Fruit fly (Drosophila melanogaster) whole organism, adult: ENCODE data around the gene CG9254.

ENCODE experiments used
- CG11617 ChIP-seq: fragments of 200-800 bp; sonication (Bioruptor generic); optimal IDR thresholded peaks from 2 replicates; lab custom pipeline; 2017; ENCODE audit warnings: mild to moderate bottlenecking, missing biosample characterization, missing genetic modification reagents, missing genetic modification characterization
- CG12768 ChIP-seq: fragments of 200-800 bp; sonication (Bioruptor generic); optimal IDR thresholded peaks from 2 replicates; lab custom pipeline; 2017; ENCODE audit warnings: missing biosample characterization, missing genetic modification characterization, mild to moderate bottlenecking, moderate library complexity, missing genetic modification reagents
- CG14711 ChIP-seq: fragments of 200-800 bp; sonication (Bioruptor generic); optimal IDR thresholded peaks from 2 replicates; lab custom pipeline; 2018; ENCODE audit warnings: missing biosample characterization, mild to moderate bottlenecking, missing genetic modification characterization, moderate library complexity
- CG1620 ChIP-seq: fragments of 200-800 bp; sonication (Bioruptor generic); optimal IDR thresholded peaks from 2 replicates; lab custom pipeline; 2016; ENCODE audit warnings: missing biosample characterization, missing genetic modification characterization
- CG33017 ChIP-seq: fragments of 200-800 bp; sonication (Bioruptor generic); optimal IDR thresholded peaks from 2 replicates; lab custom pipeline; 2018; ENCODE audit warnings: missing biosample characterization, mild to moderate bottlenecking, missing genetic modification characterization, moderate library complexity
- CG5204 ChIP-seq: fragments of 200-800 bp; sonication (Bioruptor generic); optimal IDR thresholded peaks from 2 replicates; lab custom pipeline; 2016; ENCODE audit warnings: missing biosample characterization, missing genetic modification characterization
- CG7045 ChIP-seq: fragments of 200-800 bp; sonication (Bioruptor generic); optimal IDR thresholded peaks from 2 replicates; lab custom pipeline; 2017; ENCODE audit warnings: missing biosample characterization, mild to moderate bottlenecking, missing genetic modification characterization
- CG7101 ChIP-seq: fragments of 200-800 bp; sonication (Bioruptor generic); optimal IDR thresholded peaks from 2 replicates; lab custom pipeline; 2018; ENCODE audit warnings: missing biosample characterization, mild to moderate bottlenecking, missing genetic modification characterization, moderate library complexity
- Clk ChIP-seq: fragments of 200-800 bp; sonication (Bioruptor generic); optimal IDR thresholded peaks from 2 replicates; lab custom pipeline; 2017; ENCODE audit warnings: missing biosample characterization, missing genetic modification characterization
- Crg-1 ChIP-seq: fragments of 200-800 bp; sonication (Bioruptor generic); optimal IDR thresholded peaks from 2 replicates; lab custom pipeline; 2016; ENCODE audit warnings: missing biosample characterization, missing genetic modification characterization
- Hr96 ChIP-seq: fragments of 200-800 bp; sonication (Bioruptor generic); optimal IDR thresholded peaks from 2 replicates; lab custom pipeline; 2016; ENCODE audit warnings: missing biosample characterization, missing genetic modification characterization
- Mnt ChIP-seq: fragments of 200-800 bp; sonication (Bioruptor generic); optimal IDR thresholded peaks from 2 replicates; lab custom pipeline; 2016; ENCODE audit warnings: missing biosample characterization, mild to moderate bottlenecking, missing genetic modification characterization
- bab1 ChIP-seq: fragments of 200-800 bp; sonication (Bioruptor generic); optimal IDR thresholded peaks from 3 replicates; lab custom pipeline; 2019; ENCODE audit warnings: missing biosample characterization, mild to moderate bottlenecking, missing genetic modification characterization, moderate library complexity
- cic ChIP-seq: fragments of 200-800 bp; sonication (Bioruptor generic); optimal IDR thresholded peaks from 2 replicates; lab custom pipeline; 2017; ENCODE audit warnings: missing biosample characterization, mild to moderate bottlenecking, missing genetic modification characterization, moderate library complexity
- cnc ChIP-seq, 2 experiments: fragments of >200 bp; optimal IDR thresholded peaks; 2 replicates each; lab custom pipeline; 2017
- kay ChIP-seq: fragments of 200-800 bp; sonication (Bioruptor generic); peaks from one replicate; lab custom pipeline; 2016; ENCODE audit warnings: missing biosample characterization, missing genetic modification characterization, borderline replicate concordance
- ovo ChIP-seq: fragments of 200-800 bp; sonication (Bioruptor generic); optimal IDR thresholded peaks from 2 replicates; lab custom pipeline; 2016; ENCODE audit warnings: missing biosample characterization, missing genetic modification characterization
- pad ChIP-seq: fragments of 200-800 bp; sonication (Bioruptor generic); optimal IDR thresholded peaks from 3 replicates; lab custom pipeline; 2017; ENCODE audit warnings: missing biosample characterization, missing genetic modification characterization, mild to moderate bottlenecking, moderate library complexity, missing genetic modification reagents
- tj ChIP-seq: fragments of 200-800 bp; sonication (Bioruptor generic); optimal IDR thresholded peaks from 3 replicates; lab custom pipeline; 2017; ENCODE audit warnings: missing biosample characterization, mild to moderate bottlenecking, missing genetic modification characterization, moderate library complexity
- toe ChIP-seq: fragments of 200-800 bp; sonication (Bioruptor generic); optimal IDR thresholded peaks from 2 replicates; lab custom pipeline; 2016; ENCODE audit warnings: missing biosample characterization, missing genetic modification characterization

CG9254 gene

dm6 chr2L:13611860-13612259 lies 14.9 kb upstream of the CG9254 start:
- no peak for TF ChIP-seq Mnt

- TF ChIP-seq tj (GFP tag; lab: Kevin White, UChicago) (no peak), CG11617 (GFP tag; lab: Kevin White, UChicago) (no peak), CG14711 (tag; lab: Kevin White, UChicago) (no peak), CG7045 (GFP tag; lab: Kevin White, UChicago) (no peak), Clk (GFP tag; lab: Kevin White, UChicago) (no peak), CG12768 (GFP tag; lab: Kevin White, UChicago) (no peak), kay (GFP tag; lab: Kevin White, UChicago) (no peak), bab1 (no peak), pad (GFP tag; lab: Kevin White, UChicago) (no peak), toe (GFP tag; lab: Kevin White, UChicago) (no peak), cic (GFP tag; lab: Kevin White, UChicago) (no peak), CG7101 (no peak), CG1620 (GFP tag; lab: Kevin White, UChicago) (no peak)
These were observed 5.6 kb downstream of the CG9254 start for dm6 chr2L:13591393-13591792.

- TF ChIP-seq Mnt: no peak
- TF ChIP-seq tj (GFP tag; lab: Kevin White, UChicago): no peak
- no peak for TF ChIP-seq CG5204 (GFP tag; lab: Kevin White, UChicago)
- no peak for TF ChIP-seq CG11617 (GFP tag; lab: Kevin White, UChicago)
- no peak for TF ChIP-seq ovo
- no peak for TF ChIP-seq bab1
- no peak for TF ChIP-seq cic (GFP tag; lab: Kevin White, UChicago)
- no peak for TF ChIP-seq CG7101
- no peak for TF ChIP-seq toe (GFP tag; lab: Kevin White, UChicago)
- TF ChIP-seq CG14711 (tag; lab: Kevin White, UChicago): no peak
These were observed 10.3 kb downstream of the CG9254 start for dm6 chr2L:13586655-13587054.

- TF ChIP-seq CG12768 (GFP tag; lab: Kevin White, UChicago) (no peak), kay (GFP tag; lab: Kevin White, UChicago) (peak; percentile 12), CG7045 (GFP tag; lab: Kevin White, UChicago) (peak; percentile 23), CG1620 (GFP tag; lab: Kevin White, UChicago) (no peak), CG14711 (tag; lab: Kevin White, UChicago) (peak; percentile 46), CG11617 (GFP tag; lab: Kevin White, UChicago) (peak; percentile 23), tj (GFP tag; lab: Kevin White, UChicago) (peak; percentile 94), bab1 (no peak), pad (GFP tag; lab: Kevin White, UChicago) (peak; percentile 12)
These were observed 25.1 kb downstream of the CG9254 start for dm6 chr2L:13571791-13572451.

DNA sequence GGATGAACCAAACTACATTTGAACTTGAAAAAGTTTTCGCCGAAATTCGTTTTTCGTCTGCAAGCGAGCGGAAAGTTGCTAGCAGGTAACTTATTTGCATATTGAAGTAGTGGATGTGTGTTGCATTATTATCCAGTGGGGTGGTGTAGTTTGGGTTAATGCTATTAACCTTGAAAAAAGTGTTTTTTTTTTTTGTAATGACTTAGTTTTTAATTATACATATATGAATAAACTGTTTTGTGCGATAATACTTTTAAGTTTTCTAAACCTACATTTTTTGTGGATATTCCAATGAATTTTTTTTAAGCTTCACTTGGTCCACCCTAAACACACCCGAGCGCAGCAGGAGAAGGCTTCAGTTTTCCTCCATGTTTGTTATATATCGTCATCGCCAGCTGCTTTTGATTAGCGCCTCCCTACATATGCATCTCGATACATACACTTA lies 26.0 kb downstream of the CG9254 start:
- TF ChIP-seq CG7045 (GFP tag; lab: Kevin White, UChicago): peak; percentile 33
- TF ChIP-seq CG7101: peak; percentile 60
- peak; percentile 43 for TF ChIP-seq Hr96 (GFP tag; lab: Kevin White, UChicago)
- peak; percentile 83 for TF ChIP-seq bab1
- TF ChIP-seq tj (GFP tag; lab: Kevin White, UChicago): no peak
- TF ChIP-seq pad (GFP tag; lab: Kevin White, UChicago): no peak
- no peak for TF ChIP-seq Clk (GFP tag; lab: Kevin White, UChicago)
- TF ChIP-seq cnc (optimal IDR thresholded peaks at IDR 0.05; lab: Kevin White, UChicago): no peak
- no peak for TF ChIP-seq ovo
- peak; percentile 24 for TF ChIP-seq CG12768 (GFP tag; lab: Kevin White, UChicago)
- peak; percentile 34 for TF ChIP-seq CG14711 (tag; lab: Kevin White, UChicago)
- peak; percentile 53 for TF ChIP-seq CG11617 (GFP tag; lab: Kevin White, UChicago)
- TF ChIP-seq Mnt: no peak
- TF ChIP-seq toe (GFP tag; lab: Kevin White, UChicago): no peak
- TF ChIP-seq CG5204 (GFP tag; lab: Kevin White, UChicago): peak; percentile 46
- TF ChIP-seq Crg-1 (GFP tag; lab: Kevin White, UChicago): no peak
- peak; percentile 27 for TF ChIP-seq CG1620 (GFP tag; lab: Kevin White, UChicago)
- no peak for TF ChIP-seq kay (GFP tag; lab: Kevin White, UChicago)
- TF ChIP-seq CG33017: no peak
- TF ChIP-seq cic (GFP tag; lab: Kevin White, UChicago): no peak

DNA sequence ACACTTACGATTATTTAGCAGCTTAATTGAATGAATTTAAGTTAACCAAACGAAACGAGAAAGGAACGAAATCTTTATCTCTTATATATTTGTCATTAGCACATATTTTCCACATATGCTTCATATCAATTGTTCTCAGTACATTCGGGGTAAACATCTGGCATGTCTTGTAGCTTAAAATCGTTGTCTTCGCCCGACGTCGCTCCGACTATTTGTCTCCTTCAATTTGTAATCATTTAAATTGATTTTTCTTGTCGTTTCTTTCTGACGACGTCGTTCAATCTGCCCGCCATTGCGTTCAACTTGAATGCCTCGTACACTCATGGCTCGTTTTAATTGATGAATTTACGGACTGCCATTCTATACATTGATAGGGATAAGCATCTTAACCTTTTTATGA lies 27.0 kb downstream of the CG9254 start:
- TF ChIP-seq pad (GFP tag; lab: Kevin White, UChicago) (no peak), toe (GFP tag; lab: Kevin White, UChicago) (no peak), tj (GFP tag; lab: Kevin White, UChicago) (no peak), kay (GFP tag; lab: Kevin White, UChicago) (no peak), Mnt (no peak), cic (GFP tag; lab: Kevin White, UChicago) (no peak), Clk (GFP tag; lab: Kevin White, UChicago) (no peak), CG7101 (no peak), Hr96 (GFP tag; lab: Kevin White, UChicago) (no peak), CG5204 (GFP tag; lab: Kevin White, UChicago) (no peak), CG7045 (GFP tag; lab: Kevin White, UChicago) (no peak), Crg-1 (GFP tag; lab: Kevin White, UChicago) (no peak), cnc (optimal IDR thresholded peaks at IDR 0.05; lab: Kevin White, UChicago) (no peak), CG12768 (GFP tag; lab: Kevin White, UChicago) (no peak), ovo (no peak), CG33017 (no peak), CG1620 (GFP tag; lab: Kevin White, UChicago) (no peak), CG14711 (tag; lab: Kevin White, UChicago) (no peak), bab1 (no peak)
